Fruit fly (Drosophila melanogaster) whole organism, embryonic: ENCODE data around the gene Obp19a.

Experiments used
- Aef1 ChIP-seq: fragments of 200-800 bp; sonication (Bioruptor generic); IDR thresholded peaks from 3 replicates; pipeline ENCODE4 v1.3.6; 2022; ENCODE audit warnings: missing biosample characterization, missing genetic modification characterization
- CG10565 ChIP-seq: fragments of 200-800 bp; sonication (Bioruptor generic); optimal IDR thresholded peaks from 3 replicates; lab custom pipeline; 2016; ENCODE audit warnings: missing biosample characterization, mild to moderate bottlenecking, missing genetic modification characterization
- CG10654 ChIP-seq: fragments of 200-800 bp; sonication (Bioruptor generic); optimal IDR thresholded peaks from 2 replicates; lab custom pipeline; 2016; ENCODE audit warnings: missing biosample characterization, missing genetic modification characterization
- CG11247 ChIP-seq: fragments of 200-800 bp; sonication (Bioruptor generic); IDR thresholded peaks from 2 replicates; pipeline ENCODE4 v1.3.6; 2022; ENCODE audit warnings: missing biosample characterization, missing genetic modification characterization
- CG11695 ChIP-seq: fragments of 200-800 bp; sonication (Bioruptor generic); IDR thresholded peaks from 3 replicates; pipeline ENCODE4 v1.3.6; 2022; ENCODE audit warnings: missing biosample characterization, missing genetic modification characterization
- CG13123 ChIP-seq: fragments of 200-800 bp; sonication (Bioruptor generic); optimal IDR thresholded peaks from 2 replicates; lab custom pipeline; 2016; ENCODE audit warnings: missing biosample characterization, missing genetic modification characterization
- CG13624 ChIP-seq: fragments of 200-800 bp; sonication (Bioruptor generic); optimal IDR thresholded peaks from 2 replicates; lab custom pipeline; 2016; ENCODE audit warnings: missing biosample characterization, missing genetic modification characterization
- CG13894 ChIP-seq: fragments of 200-800 bp; sonication (Bioruptor generic); optimal IDR thresholded peaks from 3 replicates; lab custom pipeline; 2018; ENCODE audit warnings: missing biosample characterization, mild to moderate bottlenecking, missing genetic modification characterization, moderate library complexity
- CG14014 ChIP-seq: fragments of 200-800 bp; sonication (Bioruptor generic); IDR thresholded peaks from 2 replicates; pipeline ENCODE4 v1.3.6; 2022; ENCODE audit warnings: missing biosample characterization, missing genetic modification characterization
- CG15011 ChIP-seq: fragments of 200-800 bp; sonication (Bioruptor generic); optimal IDR thresholded peaks from 3 replicates; lab custom pipeline; 2018; ENCODE audit warnings: missing biosample characterization, mild to moderate bottlenecking, missing genetic modification characterization
- CG15601 ChIP-seq: fragments of 200-800 bp; sonication (Bioruptor generic); optimal IDR thresholded peaks from 3 replicates; lab custom pipeline; 2019; ENCODE audit warnings: missing biosample characterization, mild to moderate bottlenecking, missing genetic modification characterization, moderate library complexity
- CG15696 ChIP-seq: fragments of 200-800 bp; sonication (Bioruptor generic); optimal IDR thresholded peaks from 2 replicates; lab custom pipeline; 2019; ENCODE audit warnings: missing biosample characterization, mild to moderate bottlenecking, missing genetic modification characterization, moderate library complexity
- CG17361 ChIP-seq: fragments of 200-800 bp; sonication (Bioruptor generic); IDR thresholded peaks from 3 replicates; pipeline ENCODE4 v1.3.6; 2022; ENCODE audit warnings: missing biosample characterization, missing genetic modification characterization
- CG1792 ChIP-seq: fragments of 200-800 bp; sonication (Bioruptor generic); optimal IDR thresholded peaks from 2 replicates; lab custom pipeline; 2016; ENCODE audit warnings: missing biosample characterization, missing genetic modification characterization
- CG2678 ChIP-seq: fragments of 200-800 bp; sonication (Bioruptor generic); optimal IDR thresholded peaks from 3 replicates; lab custom pipeline; 2019; ENCODE audit warnings: missing biosample characterization, mild to moderate bottlenecking, missing genetic modification characterization, moderate library complexity
- CG2712 ChIP-seq: fragments of 200-800 bp; optimal IDR thresholded peaks from 3 replicates; lab custom pipeline; 2019; ENCODE audit warnings: missing biosample characterization, mild to moderate bottlenecking, missing genetic modification characterization, moderate library complexity
- CG2889 ChIP-seq: fragments of 200-800 bp; sonication (Bioruptor generic); IDR thresholded peaks from 3 replicates; pipeline ENCODE4 v1.3.6; 2022; ENCODE audit warnings: missing biosample characterization, missing genetic modification characterization
- CG3065 ChIP-seq: fragments of 200-800 bp; sonication (Bioruptor generic); optimal IDR thresholded peaks from 2 replicates; lab custom pipeline; 2016; ENCODE audit warnings: missing biosample characterization, missing genetic modification characterization
- CG34376 ChIP-seq: fragments of 200-800 bp; sonication (Bioruptor generic); optimal IDR thresholded peaks from 2 replicates; lab custom pipeline; 2018; ENCODE audit warnings: missing biosample characterization, mild to moderate bottlenecking, missing genetic modification characterization
- CG4328 ChIP-seq: fragments of 200-800 bp; sonication (Bioruptor generic); optimal IDR thresholded peaks from 3 replicates; lab custom pipeline; 2017; ENCODE audit warnings: missing biosample characterization, missing genetic modification reagents, missing genetic modification characterization
- CG4730 ChIP-seq: fragments of 200-800 bp; sonication (Bioruptor generic); IDR thresholded peaks from 2 replicates; pipeline ENCODE4 v1.3.6; 2022; ENCODE audit warnings: missing biosample characterization, missing genetic modification characterization
- CG4820 ChIP-seq: fragments of 200-800 bp; sonication (Bioruptor generic); optimal IDR thresholded peaks from 3 replicates; lab custom pipeline; 2016; ENCODE audit warnings: missing biosample characterization, missing genetic modification characterization
- CG5245 ChIP-seq: fragments of 200-800 bp; sonication (Bioruptor generic); optimal IDR thresholded peaks from 3 replicates; lab custom pipeline; 2016; ENCODE audit warnings: missing biosample characterization, missing genetic modification characterization
- CG6683 ChIP-seq: fragments of 200-800 bp; sonication (Bioruptor generic); optimal IDR thresholded peaks from 2 replicates; lab custom pipeline; 2017; ENCODE audit warnings: missing biosample characterization, mild to moderate bottlenecking, missing genetic modification characterization, missing genetic modification reagents
- CG8281 ChIP-seq: fragments of 200-800 bp; sonication (Bioruptor generic); optimal IDR thresholded peaks from 2 replicates; lab custom pipeline; 2018; ENCODE audit warnings: missing biosample characterization, mild to moderate bottlenecking, missing genetic modification characterization, moderate library complexity
- CG8765 ChIP-seq: fragments of 200-800 bp; sonication (Bioruptor generic); IDR thresholded peaks from 2 replicates; pipeline ENCODE4 v1.3.6; 2022; ENCODE audit warnings: missing biosample characterization, missing genetic modification characterization
- CG9215 ChIP-seq: fragments of 200-800 bp; sonication (Bioruptor generic); IDR thresholded peaks from 2 replicates; pipeline ENCODE4 v1.3.6; 2022; ENCODE audit warnings: missing biosample characterization, missing genetic modification characterization
- Dfd ChIP-seq, 2 experiments: fragments of >200 bp; optimal IDR thresholded peaks; 2 replicates each; lab custom pipeline; 2017; ENCODE audit warnings: missing biosample characterization in 2 of 2, missing genetic modification characterization in 2 of 2
- Eip74EF ChIP-seq, 2 experiments: fragments of 200-800 bp in 1 of 2; fragments of >200 bp in 1 of 2; sonication (Bioruptor generic) in 1 of 2; optimal IDR thresholded peaks; 2 replicates each; lab custom pipeline; 2017 to 2019; ENCODE audit warnings: missing biosample characterization in 2 of 2, missing genetic modification characterization in 2 of 2, mild to moderate bottlenecking in 1 of 2, moderate library complexity in 1 of 2
- Ets65A ChIP-seq: fragments of 200-800 bp; sonication (Bioruptor generic); peaks from one replicate; lab custom pipeline; 2016; ENCODE audit warnings: missing biosample characterization, missing genetic modification characterization
- Fer1 ChIP-seq: fragments of 200-800 bp; sonication (Bioruptor generic); optimal IDR thresholded peaks from 2 replicates; lab custom pipeline; 2017; ENCODE audit warnings: missing biosample characterization, mild to moderate bottlenecking, missing genetic modification characterization
- Hmx ChIP-seq: fragments of 200-800 bp; sonication (Bioruptor generic); optimal IDR thresholded peaks from 2 replicates; lab custom pipeline; 2016; ENCODE audit warnings: missing biosample characterization, missing genetic modification characterization
- Hsf ChIP-seq: fragments of 200-800 bp; sonication (Bioruptor generic); optimal IDR thresholded peaks from 3 replicates; lab custom pipeline; 2016; ENCODE audit warnings: missing biosample characterization, missing genetic modification characterization
- Lpt ChIP-seq: fragments of >200 bp; optimal IDR thresholded peaks from 2 replicates; lab custom pipeline; 2018; ENCODE audit warnings: missing biosample characterization, missing genetic modification characterization
- Med ChIP-seq: fragments of 200-800 bp; sonication (Bioruptor generic); peaks from one replicate; lab custom pipeline; 2016; ENCODE audit warnings: missing biosample characterization, missing genetic modification characterization, mild to moderate bottlenecking, inconsistent platforms, moderate library complexity
- Poxn ChIP-seq: fragments of 200-800 bp; sonication (Bioruptor generic); IDR thresholded peaks from 2 replicates; pipeline ENCODE4 v1.3.6; 2022; ENCODE audit warnings: missing biosample characterization, missing genetic modification characterization
- Ptx1 ChIP-seq: fragments of 200-800 bp; sonication (Bioruptor generic); IDR thresholded peaks from 2 replicates; pipeline ENCODE4 v1.3.6; 2022; ENCODE audit warnings: missing biosample characterization, missing genetic modification characterization
- Scr ChIP-seq: fragments of 200-800 bp; sonication (Bioruptor generic); IDR thresholded peaks from 2 replicates; pipeline ENCODE4 v1.3.6; 2022; ENCODE audit warnings: missing biosample characterization, missing genetic modification characterization; ENCODE audit not compliant: partially characterized antibody
- Sry-δ ChIP-seq: fragments of 200-800 bp; sonication (Bioruptor generic); optimal IDR thresholded peaks from 2 replicates; lab custom pipeline; 2016; ENCODE audit warnings: missing biosample characterization, missing genetic modification characterization
- aop ChIP-seq: fragments of 200-800 bp; sonication (Bioruptor generic); IDR thresholded peaks from 2 replicates; pipeline ENCODE4 v1.3.6; 2022; ENCODE audit warnings: missing biosample characterization, missing genetic modification characterization
- bsh ChIP-seq, 2 experiments: fragments of 200-800 bp; sonication (Bioruptor generic); optimal IDR thresholded peaks; 2 replicates each; lab custom pipeline; 2017 to 2018; ENCODE audit warnings: mild to moderate bottlenecking in 2 of 2, missing biosample characterization in 2 of 2, missing genetic modification characterization in 2 of 2, moderate library complexity in 1 of 2
- chinmo ChIP-seq: fragments of 200-800 bp; sonication (Bioruptor generic); IDR thresholded peaks from 4 replicates; pipeline ENCODE4 v1.3.6; 2022; ENCODE audit warnings: missing biosample characterization, missing genetic modification characterization; ENCODE audit not compliant: partially characterized antibody
- croc ChIP-seq: fragments of 200-800 bp; sonication (Bioruptor generic); conservative IDR thresholded peaks from 3 replicates; pipeline ENCODE4 v1.3.6; 2022; ENCODE audit warnings: missing biosample characterization, missing genetic modification characterization
- ewg ChIP-seq: fragments of 200-800 bp; sonication (Bioruptor generic); optimal IDR thresholded peaks from 3 replicates; lab custom pipeline; 2017; ENCODE audit warnings: mild to moderate bottlenecking, missing biosample characterization, missing genetic modification reagents, missing genetic modification characterization
- gro ChIP-seq: fragments of 200-800 bp; sonication (Bioruptor generic); optimal IDR thresholded peaks from 2 replicates; lab custom pipeline; 2016; ENCODE audit warnings: missing biosample characterization, missing genetic modification characterization
- hth ChIP-seq: fragments of >200 bp; optimal IDR thresholded peaks from 2 replicates; lab custom pipeline; 2017; ENCODE audit warnings: inconsistent platforms
- jigr1 ChIP-seq: fragments of 200-800 bp; sonication (Bioruptor generic); IDR thresholded peaks from 3 replicates; pipeline ENCODE4 v1.3.6; 2022; ENCODE audit warnings: missing biosample characterization, missing genetic modification characterization
- peb ChIP-seq: fragments of 200-800 bp; sonication (Bioruptor generic); IDR thresholded peaks from 2 replicates; pipeline ENCODE4 v1.3.6; 2022; ENCODE audit warnings: missing biosample characterization, missing genetic modification characterization
- scrt ChIP-seq: fragments of 200-800 bp; sonication (Bioruptor generic); optimal IDR thresholded peaks from 2 replicates; lab custom pipeline; 2018; ENCODE audit warnings: missing biosample characterization, mild to moderate bottlenecking, missing genetic modification characterization, moderate library complexity
- stc ChIP-seq: fragments of 200-800 bp; sonication (Bioruptor generic); IDR thresholded peaks from 2 replicates; pipeline ENCODE4 v1.3.6; 2022; ENCODE audit warnings: missing biosample characterization, missing genetic modification characterization

The Obp19a gene

DNA sequence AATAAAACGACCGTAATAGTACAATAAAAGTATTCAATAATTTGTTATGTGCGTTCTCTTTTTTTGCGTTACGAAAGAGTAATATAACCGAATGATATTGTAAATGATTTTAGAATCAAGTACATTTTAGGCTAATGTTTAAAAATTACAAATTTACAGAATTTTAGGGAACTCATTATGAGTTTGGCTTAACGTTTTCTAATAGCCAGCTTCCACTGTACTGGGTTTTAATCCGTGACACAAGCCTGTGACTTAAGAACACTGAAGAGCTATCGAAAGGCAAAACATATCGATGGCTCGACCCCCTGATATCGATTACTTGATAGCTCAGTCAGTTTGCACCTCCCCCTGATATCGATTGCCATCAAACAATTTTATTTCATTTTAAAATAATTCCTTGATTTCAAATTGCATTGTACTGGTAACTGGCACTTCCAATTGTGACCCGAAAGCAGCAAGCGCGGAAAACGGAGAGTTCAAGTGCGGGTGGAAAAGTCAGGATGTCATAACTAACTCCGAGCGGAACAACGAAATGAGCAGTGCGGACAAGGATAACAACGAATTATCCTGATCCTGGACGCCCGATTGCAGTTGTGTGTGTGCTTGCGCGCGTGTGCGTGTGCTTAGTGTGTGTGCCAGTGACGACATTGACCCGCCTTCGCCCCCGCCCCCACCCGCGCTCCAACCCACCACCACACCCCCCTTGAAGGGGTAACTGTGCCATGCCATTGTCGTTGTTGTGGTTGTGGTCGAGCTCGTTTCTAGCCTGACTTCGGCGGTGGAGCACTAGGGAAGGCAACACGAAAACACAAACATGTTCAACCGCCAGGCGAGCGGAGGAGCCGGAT is 21.3 kb upstream of the Obp19a start, which contains the start of gene HERC2:
Gene HERC2, plus strand, starts transcription at position 330 of the 848 bp plus-strand sequence.
- TF ChIP-seq Eip74EF (GFP tag; optimal IDR thresholded peaks at IDR 0.05; lab: Kevin White, UChicago) (no peak), CG15011 (GFP tag; lab: Kevin White, UChicago) (no peak), CG8765 (no peak), CG13624 (peak; percentile 55), stc (GFP tag; lab: Robert Waterston, UW) (no peak), hth (lab: Kevin White, UChicago) (no peak), scrt (GFP tag; lab: Kevin White, UChicago) (no peak), CG2678 (tag; lab: Kevin White, UChicago) (no peak), CG14014 (GFP tag; lab: Robert Waterston, UW) (0 out of 2 replicates have a peak, but pooled peaks have one; percentile 24), chinmo (GFP tag; lab: Robert Waterston, UW) (peak; percentile 89; the same call in 3 of the 4 replicates), CG2712 (tag; lab: Kevin White, UChicago) (peak; percentile 35), CG34376 (no peak), CG9215 (peak; percentile 70), croc (GFP tag; lab: Robert Waterston, UW) (no peak), Hsf (peak; percentile 53), CG10654 (peak; percentile 11), Lpt (GFP tag; lab: Kevin White, UChicago) (no peak), Med (GFP tag; lab: Kevin White, UChicago) (peak; percentile 91), Dfd (GFP tag; optimal IDR thresholded peaks at IDR 0.05; lab: Kevin White, UChicago) (no peak), CG17361 (GFP tag; lab: Robert Waterston, UW) (no peak; the same call in 1 of the 3 replicates), CG6683 (GFP tag; lab: Kevin White, UChicago) (no peak), Scr (GFP tag; lab: Robert Waterston, UW) (peak; percentile 84), Fer1 (GFP tag; lab: Kevin White, UChicago) (no peak), CG3065 (GFP tag; lab: Kevin White, UChicago) (no peak), bsh (GFP tag; optimal IDR thresholded peaks at IDR 0.05; lab: Kevin White, UChicago) (peak in 1 of 2 experiments; percentile 40), gro (no peak), peb (no peak), CG10565 (no peak), CG11695 (no peak), CG13123 (GFP tag; lab: Kevin White, UChicago) (no peak), Hmx (GFP tag; lab: Kevin White, UChicago) (no peak), CG5245 (GFP tag; lab: Kevin White, UChicago) (no peak), jigr1 (GFP tag; lab: Robert Waterston, UW) (no peak), Sry-δ (GFP tag; lab: Kevin White, UChicago) (peak; percentile 80), CG4730 (GFP tag; lab: Robert Waterston, UW) (0 out of 2 replicates have a peak, but pooled peaks have one; percentile 33), CG13894 (tag; lab: Kevin White, UChicago) (no peak), CG1792 (GFP tag; lab: Kevin White, UChicago) (peak; percentile 41), CG11247 (GFP tag; lab: Robert Waterston, UW) (peak; percentile 57), ewg (GFP tag; lab: Kevin White, UChicago) (no peak), CG15696 (tag; lab: Kevin White, UChicago) (peak; percentile 19), CG15601 (tag; lab: Kevin White, UChicago) (no peak), Aef1 (GFP tag; lab: Robert Waterston, UW) (0 out of 3 replicates have a peak, but pooled peaks have one; percentile 39), aop (no peak), CG2889 (0 out of 3 replicates have a peak, but pooled peaks have one; percentile 18), Ets65A (peak; percentile 93), Ptx1 (peak; percentile 73), Poxn (GFP tag; lab: Robert Waterston, UW) (no peak), CG4328 (no peak), CG4820 (GFP tag; lab: Kevin White, UChicago) (peak; percentile 17), CG8281 (tag; lab: Kevin White, UChicago) (no peak)
